Worm (Caenorhabditis elegans) whole organism, L1 larva: ENCODE measurements around the gene lgc-42.

Source experiments
- C04F5.9 ChIP-seq: sonication (generic microtip); optimal IDR thresholded peaks from 2 replicates; lab custom pipeline; 2016; ENCODE audit warnings: missing genetic modification characterization, missing compliant biosample characterization
- C16A3.4 ChIP-seq: fragments of 150-350 bp; optimal IDR thresholded peaks from 2 replicates; lab custom pipeline; 2014; ENCODE audit warnings: missing biosample characterization, missing genetic modification characterization
- C34B4.2 ChIP-seq: sonication (generic microtip); optimal IDR thresholded peaks from 2 replicates; lab custom pipeline; 2017; ENCODE audit warnings: mild to moderate bottlenecking, missing genetic modification characterization, missing compliant biosample characterization
- aha-1 ChIP-seq: fragments of 150-350 bp; optimal IDR thresholded peaks from 2 replicates; lab custom pipeline; 2014; ENCODE audit warnings: missing biosample characterization, missing genetic modification characterization
- alr-1 ChIP-seq: fragments of 200-800 bp; sonication (Bioruptor generic); optimal IDR thresholded peaks from 2 replicates; lab custom pipeline; 2018; ENCODE audit warnings: borderline replicate concordance, mild to moderate bottlenecking, missing genetic modification characterization, missing compliant biosample characterization
- aly-2 ChIP-seq: fragments of 150-350 bp; optimal IDR thresholded peaks from 2 replicates; lab custom pipeline; 2014; ENCODE audit warnings: missing biosample characterization, missing genetic modification characterization
- ama-1 ChIP-seq: fragments of 150-350 bp; optimal IDR thresholded peaks from 2 replicates; lab custom pipeline; 2014
- ceh-82 ChIP-seq, 3 experiments: fragments of 150-350 bp in 1 of 3; sonication (generic microtip) in 2 of 3; optimal IDR thresholded peaks; 2 replicates each; lab custom pipeline; 2014 to 2017; ENCODE audit warnings: missing biosample characterization in 3 of 3, missing genetic modification characterization in 3 of 3
- ces-1 ChIP-seq: fragments of 150-350 bp; optimal IDR thresholded peaks from 2 replicates; lab custom pipeline; 2014; ENCODE audit warnings: missing biosample characterization, missing genetic modification reagents, missing genetic modification characterization
- dpl-1 ChIP-seq, 3 experiments: fragments of 150-350 bp in 2 of 3; sonication (generic microtip) in 1 of 3; optimal IDR thresholded peaks; 2 replicates each; lab custom pipeline; 2014 to 2017; ENCODE audit warnings: missing biosample characterization in 3 of 3, missing genetic modification characterization in 3 of 3, missing genetic modification reagents in 3 of 3
- dsc-1 ChIP-seq: sonication (generic microtip); optimal IDR thresholded peaks from 2 replicates; lab custom pipeline; 2016; ENCODE audit warnings: mild to moderate bottlenecking, missing genetic modification characterization, missing compliant biosample characterization
- efl-1 ChIP-seq, 4 experiments: fragments of 150-350 bp; optimal IDR thresholded peaks in 3 of 4; peaks in 1 of 4; 1 replicate in 1 of 4; 2 replicates in 3 of 4; lab custom pipeline; 2014; ENCODE audit warnings: missing biosample characterization in 2 of 4, missing genetic modification characterization in 2 of 4, missing genetic modification reagents in 2 of 4
- efl-3 ChIP-seq: fragments of 200-800 bp; sonication (Bioruptor generic); optimal IDR thresholded peaks from 2 replicates; lab custom pipeline; 2018; ENCODE audit warnings: mild to moderate bottlenecking, missing genetic modification characterization, missing compliant biosample characterization
- egl-27 ChIP-seq, 2 experiments: fragments of 150-350 bp in 1 of 2; sonication (generic microtip); optimal IDR thresholded peaks; 3 replicates each; lab custom pipeline; 2017 to 2018; ENCODE audit warnings: missing biosample characterization in 2 of 2, missing genetic modification characterization in 2 of 2, missing genetic modification reagents in 2 of 2
- elt-2 ChIP-seq: sonication (generic microtip); optimal IDR thresholded peaks from 2 replicates; lab custom pipeline; 2016; ENCODE audit warnings: missing genetic modification characterization, mild to moderate bottlenecking, inconsistent platforms, missing compliant biosample characterization, missing genetic modification reagents
- ets-5 ChIP-seq: fragments of 200-800 bp; sonication (Bioruptor generic); IDR thresholded peaks from 2 replicates; pipeline ENCODE4 v1.3.6; 2022; ENCODE audit warnings: missing genetic modification characterization, missing compliant biosample characterization
- fkh-10 ChIP-seq: sonication (generic microtip); optimal IDR thresholded peaks from 2 replicates; lab custom pipeline; 2017; ENCODE audit warnings: missing biosample characterization, missing genetic modification reagents, missing genetic modification characterization
- fkh-4 ChIP-seq: sonication (generic microtip); optimal IDR thresholded peaks from 2 replicates; lab custom pipeline; 2016; ENCODE audit warnings: missing compliant biosample characterization, missing genetic modification characterization, borderline replicate concordance
- fkh-8 ChIP-seq: sonication (generic microtip); optimal IDR thresholded peaks from 2 replicates; lab custom pipeline; 2016; ENCODE audit warnings: mild to moderate bottlenecking, missing genetic modification characterization, missing compliant biosample characterization
- grh-1 ChIP-seq: fragments of 200-800 bp; sonication (Bioruptor generic); IDR thresholded peaks from 2 replicates; pipeline ENCODE4 v1.3.6; 2022; ENCODE audit warnings: missing genetic modification reagents, missing genetic modification characterization, missing compliant biosample characterization
- hlh-4 ChIP-seq: sonication (generic microtip); optimal IDR thresholded peaks from 2 replicates; lab custom pipeline; 2016; ENCODE audit warnings: mild to moderate bottlenecking, missing genetic modification characterization, missing compliant biosample characterization
- hpl-2 ChIP-seq: fragments of 150-350 bp; optimal IDR thresholded peaks from 2 replicates; lab custom pipeline; 2014; ENCODE audit warnings: missing biosample characterization, missing genetic modification reagents, missing genetic modification characterization
- jun-1 ChIP-seq: fragments of 150-350 bp; optimal IDR thresholded peaks from 2 replicates; lab custom pipeline; 2014; ENCODE audit warnings: missing biosample characterization, missing genetic modification reagents, missing genetic modification characterization
- lin-35 ChIP-seq, 2 experiments: fragments of 150-350 bp; optimal IDR thresholded peaks; 2 replicates each; lab custom pipeline; 2014; ENCODE audit warnings: missing biosample characterization in 2 of 2, missing genetic modification characterization in 2 of 2, missing genetic modification reagents in 2 of 2
- lir-3 ChIP-seq: sonication (generic microtip); optimal IDR thresholded peaks from 2 replicates; lab custom pipeline; 2016; ENCODE audit warnings: mild to moderate bottlenecking, missing genetic modification characterization, moderate library complexity, missing compliant biosample characterization; ENCODE audit not compliant: poor library complexity
- mab-9 ChIP-seq: fragments of 200-800 bp; sonication (Bioruptor generic); IDR thresholded peaks from 2 replicates; pipeline ENCODE4 v1.3.6; 2022; ENCODE audit warnings: missing genetic modification reagents, missing genetic modification characterization, missing compliant biosample characterization
- mdl-1 ChIP-seq, 2 experiments: fragments of 150-350 bp; optimal IDR thresholded peaks; 2 replicates each; lab custom pipeline; 2014 to 2017; ENCODE audit warnings: missing biosample characterization in 2 of 2, missing genetic modification characterization in 2 of 2, inconsistent platforms in 1 of 2
- nhr-11 ChIP-seq: fragments of 150-350 bp; optimal IDR thresholded peaks from 2 replicates; lab custom pipeline; 2014; ENCODE audit warnings: missing biosample characterization, missing genetic modification characterization
- nhr-19 ChIP-seq: fragments of 200-800 bp; sonication (Bioruptor generic); conservative IDR thresholded peaks from 2 replicates; pipeline ENCODE4 v1.3.6; 2022; ENCODE audit warnings: missing genetic modification characterization, missing compliant biosample characterization
- nhr-20 ChIP-seq: sonication (generic microtip); optimal IDR thresholded peaks from 2 replicates; lab custom pipeline; 2016; ENCODE audit warnings: mild to moderate bottlenecking, missing genetic modification characterization, missing compliant biosample characterization
- nhr-237 ChIP-seq: fragments of 150-350 bp; optimal IDR thresholded peaks from 2 replicates; lab custom pipeline; 2014; ENCODE audit warnings: missing biosample characterization, missing genetic modification characterization
- nhr-28 ChIP-seq: fragments of 150-350 bp; optimal IDR thresholded peaks from 2 replicates; lab custom pipeline; 2014; ENCODE audit warnings: missing biosample characterization, missing genetic modification characterization
- nhr-71 ChIP-seq: sonication (generic microtip); optimal IDR thresholded peaks from 2 replicates; lab custom pipeline; 2016; ENCODE audit warnings: mild to moderate bottlenecking, missing genetic modification characterization, moderate library complexity, missing compliant biosample characterization
- nhr-76 ChIP-seq: sonication (generic microtip); optimal IDR thresholded peaks from 2 replicates; lab custom pipeline; 2017; ENCODE audit warnings: missing biosample characterization, missing genetic modification characterization
- nhr-77 ChIP-seq: fragments of 150-350 bp; optimal IDR thresholded peaks from 2 replicates; lab custom pipeline; 2014; ENCODE audit warnings: missing biosample characterization, missing genetic modification characterization
- nhr-85 ChIP-seq: sonication (generic microtip); peaks from one replicate; lab custom pipeline; 2016; ENCODE audit warnings: missing genetic modification characterization, inconsistent platforms, missing compliant biosample characterization
- pqm-1 ChIP-seq: sonication (generic microtip); optimal IDR thresholded peaks from 3 replicates; lab custom pipeline; 2017; ENCODE audit warnings: missing biosample characterization, missing genetic modification characterization
- skn-1 ChIP-seq: fragments of 150-350 bp; optimal IDR thresholded peaks from 2 replicates; lab custom pipeline; 2014; ENCODE audit warnings: missing biosample characterization, missing genetic modification characterization
- snu-23 ChIP-seq: sonication (generic microtip); optimal IDR thresholded peaks from 2 replicates; lab custom pipeline; 2016; ENCODE audit warnings: missing genetic modification characterization, missing compliant biosample characterization
- sox-4 ChIP-seq: sonication (generic microtip); optimal IDR thresholded peaks from 2 replicates; lab custom pipeline; 2016; ENCODE audit warnings: missing genetic modification characterization, missing compliant biosample characterization
- swsn-7 ChIP-seq: sonication (generic microtip); optimal IDR thresholded peaks from 2 replicates; lab custom pipeline; 2016; ENCODE audit warnings: missing genetic modification characterization, missing compliant biosample characterization
- unc-130 ChIP-seq: fragments of 150-350 bp; optimal IDR thresholded peaks from 2 replicates; lab custom pipeline; 2017; ENCODE audit warnings: missing biosample characterization, missing genetic modification characterization, inconsistent platforms
- unc-30 ChIP-seq: sonication (generic microtip); optimal IDR thresholded peaks from 2 replicates; lab custom pipeline; 2017; ENCODE audit warnings: missing biosample characterization, missing genetic modification characterization
- unc-98 ChIP-seq: fragments of 200-800 bp; sonication (Bioruptor generic); IDR thresholded peaks from 2 replicates; pipeline ENCODE4 v1.3.6; 2022; ENCODE audit warnings: missing genetic modification characterization, missing compliant biosample characterization
- vab-15 ChIP-seq: sonication (generic microtip); optimal IDR thresholded peaks from 2 replicates; lab custom pipeline; 2017; ENCODE audit warnings: missing genotype, mild to moderate bottlenecking, missing genetic modification characterization, missing compliant biosample characterization
- ztf-11 ChIP-seq, 2 experiments: sonication (generic microtip); optimal IDR thresholded peaks; 2 replicates each; lab custom pipeline; 2016 to 2017; ENCODE audit warnings: missing genetic modification characterization in 2 of 2, missing biosample characterization in 1 of 2, missing compliant biosample characterization in 1 of 2
- ztf-4 ChIP-seq: fragments of 150-350 bp; optimal IDR thresholded peaks from 2 replicates; lab custom pipeline; 2014; ENCODE audit warnings: missing biosample characterization, missing genetic modification characterization

Gene lgc-42

ce11 chrIII:1997569-1997968 lies at the start of gene lgc-42:
lgc-42 (plus strand) TSS chrIII:1997869.
- TF ChIP-seq nhr-85, result peak; percentile 1
- TF ChIP-seq grh-1 (GFP tag; lab: Robert Waterston, UW), result no peak
- TF ChIP-seq egl-27 (tag; optimal IDR thresholded peaks at IDR 0.05; lab: Kevin White, UChicago), result no peak
- TF ChIP-seq fkh-4 (tag; lab: Kevin White, UChicago), result no peak

ce11 chrIII:1949362-1949761 lies 48.3 kb upstream of the lgc-42 start:
- no peak for TF ChIP-seq jun-1 (tag; lab: Kevin White, UChicago)
- TF ChIP-seq swsn-7 (tag; lab: Kevin White, UChicago), result no peak
- no peak for TF ChIP-seq efl-3 (GFP tag; lab: Kevin White, UChicago)
- TF ChIP-seq dpl-1 (GFP tag; optimal IDR thresholded peaks at IDR 0.05; lab: Kevin White, UChicago), result peak in 1 of 3 experiments; percentile 4
- no peak for TF ChIP-seq mdl-1 (tag; optimal IDR thresholded peaks at IDR 0.05; lab: Kevin White, UChicago)
- no peak for TF ChIP-seq efl-1 (optimal IDR thresholded peaks at IDR 0.05; lab: Kevin White, UChicago)
- peak; percentile 22 to 92 for TF ChIP-seq efl-1 (GFP tag; optimal IDR thresholded peaks at IDR 0.05 in 1 of 2; lab: Kevin White, UChicago)
- no peak for TF ChIP-seq mab-9 (GFP tag; lab: Robert Waterston, UW)
- peak in 1 of 2 experiments; percentile 10 for TF ChIP-seq lin-35 (GFP tag; optimal IDR thresholded peaks at IDR 0.05; lab: Kevin White, UChicago)
- TF ChIP-seq ztf-11 (tag; optimal IDR thresholded peaks at IDR 0.05; lab: Kevin White, UChicago), result no peak
- TF ChIP-seq ztf-4 (tag; lab: Kevin White, UChicago), result no peak

- TF ChIP-seq dpl-1 (GFP tag; optimal IDR thresholded peaks at IDR 0.05; lab: Kevin White, UChicago) (peak; percentile 98 to 99 (median 98)), ama-1 (lab: Kevin White, UChicago) (no peak), elt-2 (peak; percentile 43), nhr-77 (tag; lab: Kevin White, UChicago) (peak; percentile 88), ces-1 (no peak), egl-27 (tag; optimal IDR thresholded peaks at IDR 0.05; lab: Kevin White, UChicago) (peak in 1 of 2 experiments; percentile 36), aha-1 (tag; lab: Kevin White, UChicago) (peak; percentile 37), C34B4.2 (tag; lab: Kevin White, UChicago) (peak; percentile 8), mdl-1 (tag; optimal IDR thresholded peaks at IDR 0.05; lab: Kevin White, UChicago) (peak in 1 of 2 experiments; percentile 89), C04F5.9 (tag; lab: Kevin White, UChicago) (peak; percentile 50), alr-1 (tag; lab: Kevin White, UChicago) (no peak), unc-98 (no peak), skn-1 (tag; lab: Kevin White, UChicago) (peak; percentile 96), snu-23 (peak; percentile 96), fkh-10 (GFP tag; lab: Kevin White, UChicago) (peak; percentile 88), nhr-11 (tag; lab: Kevin White, UChicago) (peak; percentile 47), lir-3 (tag; lab: Kevin White, UChicago) (no peak), aly-2 (peak; percentile 81), nhr-237 (tag; lab: Kevin White, UChicago) (peak; percentile 86), lin-35 (GFP tag; optimal IDR thresholded peaks at IDR 0.05; lab: Kevin White, UChicago) (peak; percentile 97 to 100), ceh-82 (tag; optimal IDR thresholded peaks at IDR 0.05; lab: Kevin White, UChicago) (peak; percentile 88 to 97 (median 89)), C16A3.4 (tag; lab: Kevin White, UChicago) (peak; percentile 98), jun-1 (tag; lab: Kevin White, UChicago) (peak; percentile 90), fkh-8 (tag; lab: Kevin White, UChicago) (peak; percentile 87), nhr-28 (tag; lab: Kevin White, UChicago) (no peak), pqm-1 (tag; lab: Kevin White, UChicago) (no peak), nhr-76 (tag; lab: Kevin White, UChicago) (no peak), nhr-19 (GFP tag; lab: Robert Waterston, UW) (peak; percentile 89), fkh-4 (tag; lab: Kevin White, UChicago) (peak; percentile 16), nhr-71 (peak; percentile 94), ets-5 (GFP tag; lab: Robert Waterston, UW) (no peak), hlh-4 (tag; lab: Kevin White, UChicago) (no peak), unc-130 (tag; lab: Kevin White, UChicago) (peak; percentile 98), hpl-2 (GFP tag; lab: Kevin White, UChicago) (peak; percentile 42), sox-4 (tag; lab: Kevin White, UChicago) (no peak), vab-15 (tag; lab: Kevin White, UChicago) (peak; percentile 76), nhr-20 (tag; lab: Kevin White, UChicago) (peak; percentile 88), unc-30 (tag; lab: Kevin White, UChicago) (no peak), dsc-1 (tag; lab: Kevin White, UChicago) (peak; percentile 67), efl-3 (GFP tag; lab: Kevin White, UChicago) (no peak)
These were observed 47.4 kb upstream of the lgc-42 start, which contains the start of the genes polh-1 and rps-22 for ce11 chrIII:1950236-1950635. polh-1 (minus strand) TSS chrIII:1950269. rps-22 (plus strand) TSS chrIII:1950535.
